Worm (Caenorhabditis elegans) whole organism, L1 larva: ENCODE measurements around the gene M153.5.

Source experiments
- F16B12.6 ChIP-seq: fragments of 150-350 bp; optimal IDR thresholded peaks from 2 replicates; lab custom pipeline; 2014; ENCODE audit warnings: missing biosample characterization, missing genetic modification characterization
- Y116A8C.19 ChIP-seq: sonication (generic microtip); optimal IDR thresholded peaks from 2 replicates; lab custom pipeline; 2016; ENCODE audit warnings: missing compliant biosample characterization, missing genetic modification characterization, borderline replicate concordance
- aha-1 ChIP-seq: fragments of 150-350 bp; optimal IDR thresholded peaks from 2 replicates; lab custom pipeline; 2014; ENCODE audit warnings: missing biosample characterization, missing genetic modification characterization
- alr-1 ChIP-seq: fragments of 200-800 bp; sonication (Bioruptor generic); optimal IDR thresholded peaks from 2 replicates; lab custom pipeline; 2018; ENCODE audit warnings: borderline replicate concordance, mild to moderate bottlenecking, missing genetic modification characterization, missing compliant biosample characterization
- ceh-8 ChIP-seq: fragments of 200-800 bp; sonication (Bioruptor generic); optimal IDR thresholded peaks from 2 replicates; lab custom pipeline; 2018; ENCODE audit warnings: mild to moderate bottlenecking, missing genetic modification characterization, moderate library complexity, missing compliant biosample characterization
- ceh-90 ChIP-seq: sonication (generic microtip); optimal IDR thresholded peaks from 2 replicates; lab custom pipeline; 2016; ENCODE audit warnings: missing genetic modification characterization, missing compliant biosample characterization
- dpl-1 ChIP-seq, 3 experiments: fragments of 150-350 bp in 2 of 3; sonication (generic microtip) in 1 of 3; optimal IDR thresholded peaks; 2 replicates each; lab custom pipeline; 2014 to 2017; ENCODE audit warnings: missing biosample characterization in 3 of 3, missing genetic modification characterization in 3 of 3, missing genetic modification reagents in 3 of 3
- dsc-1 ChIP-seq: sonication (generic microtip); optimal IDR thresholded peaks from 2 replicates; lab custom pipeline; 2016; ENCODE audit warnings: mild to moderate bottlenecking, missing genetic modification characterization, missing compliant biosample characterization
- efl-1 ChIP-seq, 4 experiments: fragments of 150-350 bp; optimal IDR thresholded peaks in 3 of 4; peaks in 1 of 4; 1 replicate in 1 of 4; 2 replicates in 3 of 4; lab custom pipeline; 2014; ENCODE audit warnings: missing biosample characterization in 2 of 4, missing genetic modification characterization in 2 of 4, missing genetic modification reagents in 2 of 4
- efl-3 ChIP-seq: fragments of 200-800 bp; sonication (Bioruptor generic); optimal IDR thresholded peaks from 2 replicates; lab custom pipeline; 2018; ENCODE audit warnings: mild to moderate bottlenecking, missing genetic modification characterization, missing compliant biosample characterization
- egl-13 ChIP-seq: sonication (generic microtip); optimal IDR thresholded peaks from 2 replicates; lab custom pipeline; 2016; ENCODE audit warnings: missing genotype, missing genetic modification reagents, missing genetic modification characterization, missing compliant biosample characterization
- elt-2 ChIP-seq: sonication (generic microtip); optimal IDR thresholded peaks from 2 replicates; lab custom pipeline; 2016; ENCODE audit warnings: missing genetic modification characterization, mild to moderate bottlenecking, inconsistent platforms, missing compliant biosample characterization, missing genetic modification reagents
- elt-3 ChIP-seq, 6 experiments: fragments of 150-350 bp in 1 of 6; sonication (generic microtip); optimal IDR thresholded peaks; 2 replicates each; lab custom pipeline; 2017 to 2018; ENCODE audit warnings: missing biosample characterization in 6 of 6, missing genetic modification characterization in 6 of 6, inconsistent platforms in 1 of 6
- ets-5 ChIP-seq: fragments of 200-800 bp; sonication (Bioruptor generic); IDR thresholded peaks from 2 replicates; pipeline ENCODE4 v1.3.6; 2022; ENCODE audit warnings: missing genetic modification characterization, missing compliant biosample characterization
- fkh-4 ChIP-seq: sonication (generic microtip); optimal IDR thresholded peaks from 2 replicates; lab custom pipeline; 2016; ENCODE audit warnings: missing compliant biosample characterization, missing genetic modification characterization, borderline replicate concordance
- fos-1 ChIP-seq: fragments of 150-350 bp; optimal IDR thresholded peaks from 2 replicates; lab custom pipeline; 2014; ENCODE audit warnings: missing biosample characterization, missing genetic modification characterization
- grh-1 ChIP-seq: fragments of 200-800 bp; sonication (Bioruptor generic); IDR thresholded peaks from 2 replicates; pipeline ENCODE4 v1.3.6; 2022; ENCODE audit warnings: missing genetic modification reagents, missing genetic modification characterization, missing compliant biosample characterization
- hlh-17 ChIP-seq: fragments of 200-800 bp; sonication (Bioruptor generic); optimal IDR thresholded peaks from 2 replicates; lab custom pipeline; 2018; ENCODE audit warnings: missing genetic modification characterization, mild to moderate bottlenecking, missing compliant biosample characterization, moderate library complexity, borderline replicate concordance
- hlh-4 ChIP-seq: sonication (generic microtip); optimal IDR thresholded peaks from 2 replicates; lab custom pipeline; 2016; ENCODE audit warnings: mild to moderate bottlenecking, missing genetic modification characterization, missing compliant biosample characterization
- lin-39 ChIP-seq: fragments of 150-350 bp; optimal IDR thresholded peaks from 2 replicates; lab custom pipeline; 2014; ENCODE audit warnings: missing biosample characterization, missing genetic modification reagents, missing genetic modification characterization
- mab-9 ChIP-seq: fragments of 200-800 bp; sonication (Bioruptor generic); IDR thresholded peaks from 2 replicates; pipeline ENCODE4 v1.3.6; 2022; ENCODE audit warnings: missing genetic modification reagents, missing genetic modification characterization, missing compliant biosample characterization
- mdl-1 ChIP-seq, 2 experiments: fragments of 150-350 bp; optimal IDR thresholded peaks; 2 replicates each; lab custom pipeline; 2014 to 2017; ENCODE audit warnings: missing biosample characterization in 2 of 2, missing genetic modification characterization in 2 of 2, inconsistent platforms in 1 of 2
- mef-2 ChIP-seq: fragments of 150-350 bp; optimal IDR thresholded peaks from 2 replicates; lab custom pipeline; 2014; ENCODE audit warnings: missing biosample characterization, missing genetic modification characterization
- nhr-12 ChIP-seq: sonication (generic microtip); optimal IDR thresholded peaks from 2 replicates; lab custom pipeline; 2017; ENCODE audit warnings: missing biosample characterization, missing genetic modification characterization
- nhr-19 ChIP-seq: fragments of 200-800 bp; sonication (Bioruptor generic); conservative IDR thresholded peaks from 2 replicates; pipeline ENCODE4 v1.3.6; 2022; ENCODE audit warnings: missing genetic modification characterization, missing compliant biosample characterization
- nhr-20 ChIP-seq: sonication (generic microtip); optimal IDR thresholded peaks from 2 replicates; lab custom pipeline; 2016; ENCODE audit warnings: mild to moderate bottlenecking, missing genetic modification characterization, missing compliant biosample characterization
- nhr-76 ChIP-seq: sonication (generic microtip); optimal IDR thresholded peaks from 2 replicates; lab custom pipeline; 2017; ENCODE audit warnings: missing biosample characterization, missing genetic modification characterization
- nhr-77 ChIP-seq: fragments of 150-350 bp; optimal IDR thresholded peaks from 2 replicates; lab custom pipeline; 2014; ENCODE audit warnings: missing biosample characterization, missing genetic modification characterization
- nhr-84 ChIP-seq: sonication (generic microtip); optimal IDR thresholded peaks from 2 replicates; lab custom pipeline; 2017; ENCODE audit warnings: missing biosample characterization, missing genetic modification characterization
- nhr-85 ChIP-seq: sonication (generic microtip); peaks from one replicate; lab custom pipeline; 2016; ENCODE audit warnings: missing genetic modification characterization, inconsistent platforms, missing compliant biosample characterization
- nhr-90 ChIP-seq: sonication (generic microtip); optimal IDR thresholded peaks from 2 replicates; lab custom pipeline; 2016; ENCODE audit warnings: mild to moderate bottlenecking, missing genetic modification characterization, missing compliant biosample characterization; ENCODE audit not compliant: poor library complexity
- pax-3 ChIP-seq: fragments of 200-800 bp; sonication (Bioruptor generic); optimal IDR thresholded peaks from 2 replicates; lab custom pipeline; 2018; ENCODE audit warnings: mild to moderate bottlenecking, missing genetic modification characterization, moderate library complexity, missing compliant biosample characterization
- skn-1 ChIP-seq: fragments of 150-350 bp; optimal IDR thresholded peaks from 2 replicates; lab custom pipeline; 2014; ENCODE audit warnings: missing biosample characterization, missing genetic modification characterization
- snu-23 ChIP-seq: sonication (generic microtip); optimal IDR thresholded peaks from 2 replicates; lab custom pipeline; 2016; ENCODE audit warnings: missing genetic modification characterization, missing compliant biosample characterization
- sox-4 ChIP-seq: sonication (generic microtip); optimal IDR thresholded peaks from 2 replicates; lab custom pipeline; 2016; ENCODE audit warnings: missing genetic modification characterization, missing compliant biosample characterization
- sup-37 ChIP-seq: fragments of 200-800 bp; sonication (Bioruptor generic); optimal IDR thresholded peaks from 2 replicates; lab custom pipeline; 2018; ENCODE audit warnings: mild to moderate bottlenecking, missing genetic modification characterization, missing compliant biosample characterization
- tbx-2 ChIP-seq: sonication (generic microtip); optimal IDR thresholded peaks from 2 replicates; lab custom pipeline; 2016; ENCODE audit warnings: missing genetic modification characterization, missing compliant biosample characterization
- tlp-1 ChIP-seq: fragments of 150-350 bp; optimal IDR thresholded peaks from 2 replicates; lab custom pipeline; 2014; ENCODE audit warnings: missing biosample characterization, missing genetic modification characterization
- unc-130 ChIP-seq: fragments of 150-350 bp; optimal IDR thresholded peaks from 2 replicates; lab custom pipeline; 2017; ENCODE audit warnings: missing biosample characterization, missing genetic modification characterization, inconsistent platforms
- unc-30 ChIP-seq: sonication (generic microtip); optimal IDR thresholded peaks from 2 replicates; lab custom pipeline; 2017; ENCODE audit warnings: missing biosample characterization, missing genetic modification characterization
- unc-62 ChIP-seq: fragments of 150-350 bp; optimal IDR thresholded peaks from 2 replicates; lab custom pipeline; 2014; ENCODE audit warnings: missing biosample characterization, missing genetic modification reagents, missing genetic modification characterization
- unc-86 ChIP-seq: sonication (generic microtip); optimal IDR thresholded peaks from 2 replicates; lab custom pipeline; 2016; ENCODE audit warnings: missing genetic modification characterization, missing compliant biosample characterization
- unc-98 ChIP-seq: fragments of 200-800 bp; sonication (Bioruptor generic); IDR thresholded peaks from 2 replicates; pipeline ENCODE4 v1.3.6; 2022; ENCODE audit warnings: missing genetic modification characterization, missing compliant biosample characterization
- xbp-1 ChIP-seq: sonication (generic microtip); optimal IDR thresholded peaks from 2 replicates; lab custom pipeline; 2016; ENCODE audit warnings: missing genetic modification characterization, missing compliant biosample characterization
- zip-4 ChIP-seq: fragments of 200-800 bp; sonication (Bioruptor generic); optimal IDR thresholded peaks from 2 replicates; lab custom pipeline; 2018; ENCODE audit warnings: mild to moderate bottlenecking, missing genetic modification characterization, moderate library complexity, missing compliant biosample characterization
- ztf-11 ChIP-seq, 2 experiments: sonication (generic microtip); optimal IDR thresholded peaks; 2 replicates each; lab custom pipeline; 2016 to 2017; ENCODE audit warnings: missing genetic modification characterization in 2 of 2, missing biosample characterization in 1 of 2, missing compliant biosample characterization in 1 of 2
- ztf-4 ChIP-seq: fragments of 150-350 bp; optimal IDR thresholded peaks from 2 replicates; lab custom pipeline; 2014; ENCODE audit warnings: missing biosample characterization, missing genetic modification characterization

The M153.5 gene

ce11 chrX:12169390-12169789 is 25.6 kb downstream of the M153.5 start:
- TF ChIP-seq ztf-11 (tag; optimal IDR thresholded peaks at IDR 0.05; lab: Kevin White, UChicago) (no peak), lin-39 (tag; lab: Kevin White, UChicago) (no peak), mdl-1 (tag; optimal IDR thresholded peaks at IDR 0.05; lab: Kevin White, UChicago) (no peak), hlh-4 (no peak), aha-1 (tag; lab: Kevin White, UChicago) (no peak), ceh-90 (tag; lab: Kevin White, UChicago) (no peak), unc-130 (tag; lab: Kevin White, UChicago) (no peak), mef-2 (no peak), skn-1 (tag; lab: Kevin White, UChicago) (no peak), elt-3 (tag; optimal IDR thresholded peaks at IDR 0.05; lab: Kevin White, UChicago) (no peak), nhr-20 (no peak), hlh-17 (GFP tag; lab: Kevin White, UChicago) (no peak), elt-2 (no peak), nhr-19 (GFP tag; lab: Robert Waterston, UW) (no peak), fos-1 (tag; lab: Kevin White, UChicago) (no peak), unc-98 (GFP tag; lab: Robert Waterston, UW) (no peak), pax-3 (tag; lab: Kevin White, UChicago) (no peak), zip-4 (GFP tag; lab: Kevin White, UChicago) (no peak)

- TF ChIP-seq nhr-76 (tag; lab: Kevin White, UChicago) (no peak), lin-39 (tag; lab: Kevin White, UChicago) (peak; percentile 7), hlh-17 (GFP tag; lab: Kevin White, UChicago) (no peak), xbp-1 (tag; lab: Kevin White, UChicago) (peak; percentile 40), ets-5 (no peak), unc-86 (tag; lab: Kevin White, UChicago) (peak; percentile 65), nhr-12 (no peak), elt-3 (tag; optimal IDR thresholded peaks at IDR 0.05; lab: Kevin White, UChicago) (peak in 1 of 6 experiments; percentile 7), sup-37 (peak; percentile 18), tlp-1 (tag; lab: Kevin White, UChicago) (no peak), dpl-1 (GFP tag; optimal IDR thresholded peaks at IDR 0.05; lab: Kevin White, UChicago) (peak in 2 of 3 experiments; percentile 27 to 31), efl-3 (GFP tag; lab: Kevin White, UChicago) (no peak), skn-1 (tag; lab: Kevin White, UChicago) (peak; percentile 71), unc-130 (tag; lab: Kevin White, UChicago) (peak; percentile 65), F16B12.6 (tag; lab: Kevin White, UChicago) (no peak), aha-1 (tag; lab: Kevin White, UChicago) (no peak), ztf-4 (tag; lab: Kevin White, UChicago) (peak; percentile 27), grh-1 (no peak), nhr-77 (tag; lab: Kevin White, UChicago) (peak; percentile 81), unc-62 (no peak), efl-1 (optimal IDR thresholded peaks at IDR 0.05; lab: Kevin White, UChicago) (peak; percentile 48 to 76), efl-1 (GFP tag; optimal IDR thresholded peaks at IDR 0.05 in 1 of 2; lab: Kevin White, UChicago) (peak in 1 of 2 experiments; percentile 40), unc-30 (tag; lab: Kevin White, UChicago) (no peak), snu-23 (GFP tag; lab: Kevin White, UChicago) (peak; percentile 78), nhr-90 (peak; percentile 45), nhr-84 (tag; lab: Kevin White, UChicago) (no peak), mab-9 (peak; percentile 42; the same call in 1 of the 2 replicates), alr-1 (tag; lab: Kevin White, UChicago) (no peak), tbx-2 (tag; lab: Kevin White, UChicago) (peak; percentile 73), ztf-11 (tag; optimal IDR thresholded peaks at IDR 0.05; lab: Kevin White, UChicago) (peak in 1 of 2 experiments; percentile 59), nhr-85 (peak; percentile 77), sox-4 (tag; lab: Kevin White, UChicago) (no peak), ceh-8 (GFP tag; lab: Kevin White, UChicago) (peak; percentile 70), nhr-19 (GFP tag; lab: Robert Waterston, UW) (peak; percentile 66), fkh-4 (tag; lab: Kevin White, UChicago) (no peak), egl-13 (peak; percentile 25), dsc-1 (tag; lab: Kevin White, UChicago) (peak; percentile 64), Y116A8C.19 (no peak), fos-1 (tag; lab: Kevin White, UChicago) (peak; percentile 60)
These were observed 28.0 kb downstream of the M153.5 start, which contains the start of gene F57G12.1 for ce11 chrX:12171631-12172348. TSS of gene F57G12.1 (minus strand) at chrX:12171681.
